Fruit fly (Drosophila melanogaster) whole organism, prepupa: Measurements from ENCODE around the gene CG14506.

ENCODE experiments used
- Blimp-1 ChIP-seq: fragments of 200-800 bp; sonication (Bioruptor generic); optimal IDR thresholded peaks from 3 replicates; lab custom pipeline; 2017; ENCODE audit warnings: missing biosample characterization, missing genetic modification characterization, mild to moderate bottlenecking, moderate library complexity, missing genetic modification reagents
- CG10631 ChIP-seq: fragments of 200-800 bp; sonication (Bioruptor generic); optimal IDR thresholded peaks from 2 replicates; lab custom pipeline; 2016; ENCODE audit warnings: missing biosample characterization, missing genetic modification characterization
- CG10669 ChIP-seq: fragments of 200-800 bp; sonication (Bioruptor generic); optimal IDR thresholded peaks from 3 replicates; lab custom pipeline; 2018; ENCODE audit warnings: missing biosample characterization, mild to moderate bottlenecking, missing genetic modification characterization, moderate library complexity
- CG11294 ChIP-seq: fragments of 200-800 bp; sonication (Bioruptor generic); IDR thresholded peaks from 2 replicates; pipeline ENCODE4 v1.3.6; 2022; ENCODE audit warnings: missing biosample characterization, missing genetic modification characterization
- CG11902 ChIP-seq: fragments of 200-800 bp; sonication (Bioruptor generic); optimal IDR thresholded peaks from 3 replicates; lab custom pipeline; 2016; ENCODE audit warnings: missing biosample characterization, missing genetic modification characterization
- CG15336 ChIP-seq: fragments of 200-800 bp; sonication (Bioruptor generic); IDR thresholded peaks from 2 replicates; pipeline ENCODE4 v1.3.6; 2022; ENCODE audit warnings: missing biosample characterization, missing genetic modification characterization
- CG1621 ChIP-seq: fragments of 200-800 bp; sonication (Bioruptor generic); optimal IDR thresholded peaks from 3 replicates; lab custom pipeline; 2018; ENCODE audit warnings: missing biosample characterization, mild to moderate bottlenecking, missing genetic modification characterization
- CG16779 ChIP-seq: fragments of 200-800 bp; sonication (Bioruptor generic); optimal IDR thresholded peaks from 3 replicates; lab custom pipeline; 2017; ENCODE audit warnings: missing biosample characterization, mild to moderate bottlenecking, missing genetic modification characterization
- CG3032 ChIP-seq: fragments of 200-800 bp; optimal IDR thresholded peaks from 2 replicates; lab custom pipeline; 2019; ENCODE audit warnings: missing biosample characterization, mild to moderate bottlenecking, missing genetic modification characterization, moderate library complexity
- CG31627 ChIP-seq: fragments of 200-800 bp; sonication (Bioruptor generic); optimal IDR thresholded peaks from 3 replicates; lab custom pipeline; 2016; ENCODE audit warnings: missing biosample characterization, missing genetic modification characterization
- CG32006 ChIP-seq: fragments of 200-800 bp; sonication (Bioruptor generic); optimal IDR thresholded peaks from 3 replicates; lab custom pipeline; 2017; ENCODE audit warnings: missing biosample characterization, mild to moderate bottlenecking, missing genetic modification characterization
- CG34406 ChIP-seq: fragments of 200-800 bp; sonication (Bioruptor generic); optimal IDR thresholded peaks from 3 replicates; lab custom pipeline; 2016; ENCODE audit warnings: missing biosample characterization, missing genetic modification characterization
- CG3919 ChIP-seq: fragments of 200-800 bp; sonication (Bioruptor generic); optimal IDR thresholded peaks from 3 replicates; lab custom pipeline; 2016; ENCODE audit warnings: missing biosample characterization, missing genetic modification characterization
- CG6163 ChIP-seq: fragments of 200-800 bp; sonication (Bioruptor generic); IDR thresholded peaks from 3 replicates; pipeline ENCODE4 v1.3.6; 2022; ENCODE audit warnings: missing biosample characterization, missing genetic modification characterization
- CG6276 ChIP-seq: fragments of 200-800 bp; sonication (Bioruptor generic); optimal IDR thresholded peaks from 2 replicates; lab custom pipeline; 2017; ENCODE audit warnings: missing biosample characterization, mild to moderate bottlenecking, missing genetic modification characterization
- CG6792 ChIP-seq: fragments of 200-800 bp; sonication (Bioruptor generic); optimal IDR thresholded peaks from 3 replicates; lab custom pipeline; 2016; ENCODE audit warnings: missing biosample characterization, missing genetic modification characterization
- CG7368 ChIP-seq: fragments of 200-800 bp; sonication (Bioruptor generic); optimal IDR thresholded peaks from 3 replicates; lab custom pipeline; 2016; ENCODE audit warnings: missing biosample characterization, missing genetic modification characterization
- CG8319 ChIP-seq: fragments of 200-800 bp; sonication (Bioruptor generic); optimal IDR thresholded peaks from 3 replicates; lab custom pipeline; 2016; ENCODE audit warnings: missing biosample characterization, missing genetic modification characterization
- CG9139 ChIP-seq: fragments of 200-800 bp; sonication (Bioruptor generic); optimal IDR thresholded peaks from 3 replicates; lab custom pipeline; 2017; ENCODE audit warnings: missing biosample characterization, mild to moderate bottlenecking, missing genetic modification characterization
- Eip75B ChIP-seq: fragments of 200-800 bp; sonication (Bioruptor generic); optimal IDR thresholded peaks from 3 replicates; lab custom pipeline; 2016; ENCODE audit warnings: missing biosample characterization, missing genetic modification characterization
- Eip78C ChIP-seq: fragments of 200-800 bp; sonication (Bioruptor generic); peaks from one replicate; lab custom pipeline; 2016; ENCODE audit warnings: missing biosample characterization, missing genetic modification characterization
- Ets21C ChIP-seq: fragments of 200-800 bp; sonication (Bioruptor generic); optimal IDR thresholded peaks from 3 replicates; lab custom pipeline; 2016; ENCODE audit warnings: missing biosample characterization, missing genetic modification characterization
- Gug ChIP-seq: fragments of 200-800 bp; sonication (Bioruptor generic); IDR thresholded peaks from 2 replicates; pipeline ENCODE4 v1.3.6; 2022; ENCODE audit warnings: missing biosample characterization, missing genetic modification characterization
- Hr38 ChIP-seq: sonication (Bioruptor generic); optimal IDR thresholded peaks from 2 replicates; lab custom pipeline; 2016; ENCODE audit warnings: missing biosample characterization, missing genetic modification characterization
- Hr39 ChIP-seq: fragments of 200-800 bp; sonication (Bioruptor generic); optimal IDR thresholded peaks from 2 replicates; lab custom pipeline; 2016; ENCODE audit warnings: missing biosample characterization, missing genetic modification characterization
- Hr4 ChIP-seq: fragments of 200-800 bp; sonication (Bioruptor generic); optimal IDR thresholded peaks from 3 replicates; lab custom pipeline; 2016; ENCODE audit warnings: missing biosample characterization, missing genetic modification characterization
- Met ChIP-seq: fragments of 200-800 bp; sonication (Bioruptor generic); optimal IDR thresholded peaks from 3 replicates; lab custom pipeline; 2016; ENCODE audit warnings: missing biosample characterization, missing genetic modification characterization
- Smox ChIP-seq: fragments of 200-800 bp; sonication (Bioruptor generic); optimal IDR thresholded peaks from 3 replicates; lab custom pipeline; 2016; ENCODE audit warnings: missing biosample characterization, missing genetic modification characterization
- Sox102F ChIP-seq: fragments of 200-800 bp; sonication (Bioruptor generic); optimal IDR thresholded peaks from 2 replicates; lab custom pipeline; 2016; ENCODE audit warnings: missing biosample characterization, mild to moderate bottlenecking, missing genetic modification characterization
- Sox14 ChIP-seq: fragments of 200-800 bp; sonication (Bioruptor generic); optimal IDR thresholded peaks from 3 replicates; lab custom pipeline; 2016; ENCODE audit warnings: missing biosample characterization, missing genetic modification characterization
- Sox15 ChIP-seq: fragments of 200-800 bp; sonication (Bioruptor generic); optimal IDR thresholded peaks from 3 replicates; lab custom pipeline; 2016; ENCODE audit warnings: missing biosample characterization, missing genetic modification characterization
- acj6 ChIP-seq: fragments of 200-800 bp; sonication (Bioruptor generic); optimal IDR thresholded peaks from 3 replicates; lab custom pipeline; 2016; ENCODE audit warnings: missing biosample characterization, missing genetic modification characterization
- cyc ChIP-seq: fragments of 200-800 bp; sonication (Bioruptor generic); optimal IDR thresholded peaks from 3 replicates; lab custom pipeline; 2016; ENCODE audit warnings: missing biosample characterization, missing genetic modification characterization
- eg ChIP-seq: fragments of 200-800 bp; sonication (Bioruptor generic); IDR thresholded peaks from 3 replicates; pipeline ENCODE4 v1.3.6; 2022; ENCODE audit warnings: missing biosample characterization, missing genetic modification characterization
- esn ChIP-seq: fragments of 200-800 bp; sonication (Bioruptor generic); optimal IDR thresholded peaks from 2 replicates; lab custom pipeline; 2016; ENCODE audit warnings: missing biosample characterization, mild to moderate bottlenecking, missing genetic modification characterization, moderate library complexity
- fd59A ChIP-seq: fragments of 200-800 bp; sonication (Bioruptor generic); optimal IDR thresholded peaks from 2 replicates; lab custom pipeline; 2017; ENCODE audit warnings: missing biosample characterization, mild to moderate bottlenecking, missing genetic modification characterization, missing genetic modification reagents
- fd85E ChIP-seq: fragments of 200-800 bp; sonication (Bioruptor generic); optimal IDR thresholded peaks from 3 replicates; lab custom pipeline; 2016; ENCODE audit warnings: missing biosample characterization, missing genetic modification characterization
- lz ChIP-seq: fragments of 200-800 bp; sonication (Bioruptor generic); optimal IDR thresholded peaks from 3 replicates; lab custom pipeline; 2016; ENCODE audit warnings: missing biosample characterization, missing genetic modification characterization
- pdm3 ChIP-seq: fragments of 200-800 bp; sonication (Bioruptor generic); optimal IDR thresholded peaks from 3 replicates; lab custom pipeline; 2016; ENCODE audit warnings: missing biosample characterization, missing genetic modification characterization
- spab ChIP-seq: fragments of 200-800 bp; sonication (Bioruptor generic); optimal IDR thresholded peaks from 2 replicates; lab custom pipeline; 2017; ENCODE audit warnings: missing biosample characterization, mild to moderate bottlenecking, missing genetic modification characterization, missing genetic modification reagents
- ss ChIP-seq, 2 experiments: fragments of 200-800 bp; sonication (Bioruptor generic); optimal IDR thresholded peaks; 2 replicates in 1 of 2; 3 replicates in 1 of 2; lab custom pipeline; 2017 to 2018; ENCODE audit warnings: mild to moderate bottlenecking in 2 of 2, missing biosample characterization in 2 of 2, missing genetic modification characterization in 2 of 2, moderate library complexity in 1 of 2
- svp ChIP-seq: fragments of 200-800 bp; sonication (Bioruptor generic); peaks from one replicate; lab custom pipeline; 2016; ENCODE audit warnings: missing biosample characterization, missing genetic modification characterization
- vri ChIP-seq: fragments of 200-800 bp; sonication (Bioruptor generic); optimal IDR thresholded peaks from 3 replicates; lab custom pipeline; 2016; ENCODE audit warnings: missing biosample characterization, mild to moderate bottlenecking, missing genetic modification characterization

CG14506 gene

dm6 chr3R:29297080-29297479 is at the start of gene CG14506:
CG14506 (minus strand) TSS chr3R:29297180.
- TF ChIP-seq CG6792 (no peak), CG15336 (GFP tag; lab: Robert Waterston, UW) (no peak), Blimp-1 (GFP tag; lab: Kevin White, UChicago) (no peak), Hr4 (no peak), Sox102F (no peak), CG11294 (no peak), Met (GFP tag; lab: Kevin White, UChicago) (no peak), CG7368 (GFP tag; lab: Kevin White, UChicago) (no peak), Hr38 (no peak), CG10669 (GFP tag; lab: Kevin White, UChicago) (no peak), CG11902 (GFP tag; lab: Kevin White, UChicago) (no peak), Sox15 (no peak)
- TF ChIP-seq, all 60 proteins: peak for 0

- TF ChIP-seq spab (GFP tag; lab: Kevin White, UChicago) (no peak), eg (GFP tag; lab: Robert Waterston, UW) (0 out of 3 replicates have a peak, but pooled peaks have one; percentile 14)
- TF ChIP-seq, all 60 proteins: peak for 1
Measured at dm6 chr3R:29328607-29329006, 31.6 kb upstream of the CG14506 start.

dm6 chr3R:29322637-29323036 is 25.7 kb upstream of the CG14506 start:
- TF ChIP-seq CG9139 (GFP tag; lab: Kevin White, UChicago) (no peak), CG6163 (GFP tag; lab: Robert Waterston, UW) (0 out of 3 replicates have a peak, but pooled peaks have one; percentile 29), lz (GFP tag; lab: Kevin White, UChicago) (no peak), eg (GFP tag; lab: Robert Waterston, UW) (peak; percentile 47; the same call in 1 of the 3 replicates), CG11294 (0 out of 2 replicates have a peak, but pooled peaks have one; percentile 11), Gug (GFP tag; lab: Robert Waterston, UW) (0 out of 2 replicates have a peak, but pooled peaks have one; percentile 24), svp (GFP tag; lab: Kevin White, UChicago) (peak; percentile 26), acj6 (peak; percentile 2), Hr4 (peak; percentile 14), CG31627 (GFP tag; lab: Kevin White, UChicago) (no peak), pdm3 (GFP tag; lab: Kevin White, UChicago) (peak; percentile 9), Eip78C (GFP tag; lab: Kevin White, UChicago) (peak; percentile 62), CG32006 (peak; percentile 24)

DNA sequence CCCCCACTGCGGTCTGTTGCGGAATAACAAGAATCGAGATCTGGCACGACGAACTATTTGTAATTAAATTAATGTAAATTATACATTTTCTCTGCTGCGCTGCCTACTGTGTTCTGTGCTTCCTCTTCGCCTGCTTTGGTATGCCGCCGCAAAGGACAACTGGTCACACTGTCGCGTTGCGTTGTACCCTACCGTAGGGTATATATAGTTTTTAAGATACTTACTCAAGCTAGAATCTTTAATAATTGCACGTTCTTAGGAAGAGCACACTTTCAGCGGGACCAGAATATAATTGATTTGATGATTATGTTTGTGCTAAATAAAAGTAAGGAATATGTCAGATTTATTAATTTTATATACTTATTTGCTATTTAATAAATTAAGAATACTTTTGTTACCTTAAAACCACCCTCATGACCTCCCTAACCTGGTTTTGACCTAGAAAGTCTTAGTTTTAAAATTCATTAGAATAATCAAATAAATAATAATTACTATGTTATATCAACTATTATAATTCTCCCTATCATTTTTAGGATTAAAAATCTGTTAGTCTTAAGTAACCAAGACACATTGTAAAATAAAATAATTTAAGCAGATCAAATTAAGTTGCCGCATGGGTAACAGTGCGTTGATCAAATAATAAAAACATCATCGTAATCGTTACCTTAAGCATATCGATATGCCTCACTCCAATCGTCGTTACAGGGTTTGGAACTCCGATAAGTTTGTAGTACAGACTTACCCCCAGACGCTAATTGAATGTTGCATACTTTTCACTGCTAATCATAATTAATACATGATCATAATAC is 22.7 kb upstream of the CG14506 start, which contains the start of gene Cnx99A:
Cnx99A (minus strand) TSS at position 164 of the 809 bp plus-strand sequence.
- TF ChIP-seq spab (GFP tag; lab: Kevin White, UChicago) (peak; percentile 60), ss (GFP tag; optimal IDR thresholded peaks at IDR 0.05; lab: Kevin White, UChicago) (peak; percentile 52 to 53), Hr39 (peak; percentile 82), fd59A (GFP tag; lab: Kevin White, UChicago) (peak; percentile 60), Sox102F (peak; percentile 83), CG31627 (GFP tag; lab: Kevin White, UChicago) (peak; percentile 83), CG8319 (GFP tag; lab: Kevin White, UChicago) (peak; percentile 41), svp (GFP tag; lab: Kevin White, UChicago) (peak; percentile 89), esn (GFP tag; lab: Kevin White, UChicago) (peak; percentile 85), CG10669 (GFP tag; lab: Kevin White, UChicago) (peak; percentile 80), Sox14 (GFP tag; lab: Kevin White, UChicago) (peak; percentile 84), CG3032 (tag; lab: Kevin White, UChicago) (peak; percentile 80), vri (peak; percentile 62), CG7368 (GFP tag; lab: Kevin White, UChicago) (peak; percentile 77), CG3919 (peak; percentile 88), lz (GFP tag; lab: Kevin White, UChicago) (peak; percentile 81), fd85E (GFP tag; lab: Kevin White, UChicago) (peak; percentile 18), CG6276 (GFP tag; lab: Kevin White, UChicago) (peak; percentile 73), CG16779 (tag; lab: Kevin White, UChicago) (peak; percentile 53), acj6 (peak; percentile 80), Met (GFP tag; lab: Kevin White, UChicago) (peak; percentile 80), Smox (GFP tag; lab: Kevin White, UChicago) (peak; percentile 75), cyc (GFP tag; lab: Kevin White, UChicago) (peak; percentile 77), CG10631 (GFP tag; lab: Kevin White, UChicago) (peak; percentile 86), CG32006 (peak; percentile 82), Ets21C (GFP tag; lab: Kevin White, UChicago) (peak; percentile 75), CG11902 (GFP tag; lab: Kevin White, UChicago) (peak; percentile 71), CG34406 (GFP tag; lab: Kevin White, UChicago) (peak; percentile 79), CG1621 (tag; lab: Kevin White, UChicago) (peak; percentile 71), Eip75B (GFP tag; lab: Kevin White, UChicago) (peak; percentile 79)
